Fruit fly (Drosophila melanogaster): ENCODE measurements around the gene RunxA.
A peak's percentile ranks its signal among the peaks of the same experiment; 100 is the strongest.

The RunxA gene

dm6 chrX:20661612-20662228 is 38.1 kb upstream of the RunxA start, which contains the start of gene CG1835 (continued):
- TF ChIP-seq CG8478 (optimal IDR thresholded peaks at IDR 0.05) (no peak), CG3847 (GFP tag; IDR thresholded peaks at IDR 0.05) (no peak), CG10366 (GFP tag; IDR thresholded peaks at IDR 0.05) (no peak), CG11398 (GFP tag; optimal IDR thresholded peaks at IDR 0.05) (no peak), CHES-1-like (GFP tag; optimal IDR thresholded peaks at IDR 0.05) (no peak), wek (GFP tag; optimal IDR thresholded peaks at IDR 0.05) (no peak), Meics (GFP tag; optimal IDR thresholded peaks at IDR 0.05) (no peak), chif (GFP tag; optimal IDR thresholded peaks at IDR 0.05) (no peak), Bteb2 (GFP tag; optimal IDR thresholded peaks at IDR 0.05) (no peak), schlank (tag; optimal IDR thresholded peaks at IDR 0.05) (no peak), E2f2 (GFP tag; IDR thresholded peaks at IDR 0.05) (no peak), CG13894 (tag; optimal IDR thresholded peaks at IDR 0.05) (peak; percentile 8), CG34224 (GFP tag; IDR thresholded peaks at IDR 0.05; ENCODE audit: partially characterized antibody) (no peak), CG12942 (GFP tag; optimal IDR thresholded peaks at IDR 0.05) (no peak), peb (GFP tag; IDR thresholded peaks at IDR 0.05) (no peak), CG9876 (GFP tag; optimal IDR thresholded peaks at IDR 0.05) (no peak), wdn (GFP tag; IDR thresholded peaks at IDR 0.05) (no peak), sisA (GFP tag; IDR thresholded peaks at IDR 0.05) (no peak), CG3838 (GFP tag; optimal IDR thresholded peaks at IDR 0.05) (no peak), CG31441 (GFP tag; IDR thresholded peaks at IDR 0.05) (no peak), hbn (GFP tag; IDR thresholded peaks at IDR 0.05; ENCODE audit: partially characterized antibody) (no peak), CG12155 (GFP tag; optimal IDR thresholded peaks at IDR 0.05) (no peak), Oaz (GFP tag; IDR thresholded peaks at IDR 0.05) (no peak), CG17568 (GFP tag; optimal IDR thresholded peaks at IDR 0.05) (no peak), Bgb (GFP tag; IDR thresholded peaks at IDR 0.05; ENCODE audit: partially characterized antibody) (no peak), exex (tag; optimal IDR thresholded peaks at IDR 0.05) (peak; percentile 36), onecut (GFP tag; IDR thresholded peaks at IDR 0.05) (no peak), grn (GFP tag; optimal IDR thresholded peaks at IDR 0.05) (peak; percentile 7), Camta (GFP tag; optimal IDR thresholded peaks at IDR 0.05) (no peak), CG7987 (GFP tag; optimal IDR thresholded peaks at IDR 0.05) (no peak), CG8765 (GFP tag; IDR thresholded peaks at IDR 0.05) (no peak), CG13296 (GFP tag; optimal IDR thresholded peaks at IDR 0.05) (peak; percentile 14), CG12104 (GFP tag; optimal IDR thresholded peaks at IDR 0.05) (no peak), Ets97D (GFP tag; optimal IDR thresholded peaks at IDR 0.05) (no peak), eyg (GFP tag; optimal IDR thresholded peaks at IDR 0.05) (no peak), otp (GFP tag; IDR thresholded peaks at IDR 0.05) (no peak), br (optimal IDR thresholded peaks at IDR 0.05) (no peak), CG8281 (tag; optimal IDR thresholded peaks at IDR 0.05) (no peak), gcm2 (GFP tag; optimal IDR thresholded peaks at IDR 0.05) (no peak), CG2116 (GFP tag; optimal IDR thresholded peaks at IDR 0.05) (no peak), sr (GFP tag; IDR thresholded peaks at IDR 0.05) (no peak), CG12744 (GFP tag; optimal IDR thresholded peaks at IDR 0.05) (no peak), CG13424 (tag; optimal IDR thresholded peaks at IDR 0.05) (no peak), chinmo (GFP tag; IDR thresholded peaks at IDR 0.05; ENCODE audit: partially characterized antibody) (0 out of 4 replicates have a peak, but pooled peaks have one; percentile 27), Stat92E (GFP tag; optimal IDR thresholded peaks at IDR 0.05) (no peak), bab2 (GFP tag; optimal IDR thresholded peaks at IDR 0.05) (no peak), amos (GFP tag; IDR thresholded peaks at IDR 0.05; ENCODE audit: partially characterized antibody) (no peak), oc (tag; optimal IDR thresholded peaks at IDR 0.05) (no peak), hb (GFP tag; IDR thresholded peaks at IDR 0.05; ENCODE audit: partially characterized antibody) (no peak), CG13287 (GFP tag; IDR thresholded peaks at IDR 0.05; ENCODE audit: partially characterized antibody) (no peak), CG2129 (GFP tag; IDR thresholded peaks at IDR 0.05; ENCODE audit: partially characterized antibody) (no peak)

All from whole organism, embryonic.